Fruit fly (Drosophila melanogaster) S2 (cell line): Measurements from ENCODE around the gene CG3777.

Experiments
- CG8478 ChIP-seq: fragments of >200 bp; optimal IDR thresholded peaks from 2 replicates; lab custom pipeline; 2018
- CTCF ChIP-seq, 2 experiments: fragments of >200 bp; optimal IDR thresholded peaks; 2 replicates each; lab custom pipeline; 2018

DNA sequence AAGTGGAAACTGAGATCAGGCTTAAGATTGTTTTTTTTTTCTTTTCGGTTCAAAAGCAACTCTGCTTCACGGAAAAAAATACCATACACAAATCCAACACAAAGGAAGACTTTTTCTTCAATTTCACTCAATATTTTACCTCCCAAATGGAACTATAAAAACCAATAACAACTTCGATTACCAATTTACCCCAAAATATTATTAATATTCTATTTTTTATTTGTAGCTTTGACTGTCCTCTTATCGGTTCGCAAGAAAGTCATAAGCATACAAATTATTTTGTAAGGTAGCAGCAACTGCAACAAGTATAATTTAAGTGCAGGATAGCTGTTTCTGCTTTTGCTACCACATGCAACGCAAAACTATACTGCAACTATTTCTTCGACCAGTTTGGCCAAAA is 54.4 kb downstream of the CG3777 start:
- TF ChIP-seq CG8478 (lab: Kevin White, UChicago) = no peak
- TF ChIP-seq CTCF (optimal IDR thresholded peaks at IDR 0.05; lab: Kevin White, UChicago) = no peak
